Worm (Caenorhabditis elegans) whole organism, early embryonic: ENCODE measurements around the gene R13A5.11.
"Not testable (repeated sequence)": the region's sequence is repeated elsewhere in the genome, so short reads cannot be mapped to it uniquely, and the experiment has no call there.

ENCODE experiments used
- B0310.2 ChIP-seq: sonication (generic microtip); optimal IDR thresholded peaks from 2 replicates; lab custom pipeline; 2016; ENCODE audit warnings: mild to moderate bottlenecking, missing genetic modification characterization, missing compliant biosample characterization
- F13C5.2 ChIP-seq: sonication (generic microtip); optimal IDR thresholded peaks from 2 replicates; lab custom pipeline; 2017; ENCODE audit warnings: mild to moderate bottlenecking, missing genetic modification characterization, inconsistent platforms, missing compliant biosample characterization
- aly-1 ChIP-seq: sonication (generic microtip); optimal IDR thresholded peaks from 2 replicates; lab custom pipeline; 2016; ENCODE audit warnings: missing genetic modification characterization, missing compliant biosample characterization
- ama-1 ChIP-seq: fragments of 150-350 bp; optimal IDR thresholded peaks from 2 replicates; lab custom pipeline; 2014
- ceh-13 ChIP-seq: fragments of 200-800 bp; sonication (Bioruptor generic); optimal IDR thresholded peaks from 2 replicates; lab custom pipeline; 2018; ENCODE audit warnings: mild to moderate bottlenecking, missing genetic modification characterization, missing compliant biosample characterization
- ceh-36 ChIP-seq: sonication (generic microtip); optimal IDR thresholded peaks from 2 replicates; lab custom pipeline; 2016; ENCODE audit warnings: missing genetic modification characterization, inconsistent platforms, missing compliant biosample characterization
- ets-7 ChIP-seq: sonication (generic microtip); optimal IDR thresholded peaks from 2 replicates; lab custom pipeline; 2016; ENCODE audit warnings: missing genotype, missing genetic modification characterization, missing compliant biosample characterization
- flt-1 ChIP-seq: fragments of 200-800 bp; sonication (Bioruptor generic); IDR thresholded peaks from 2 replicates; pipeline ENCODE4 v1.3.6; 2022; ENCODE audit warnings: missing genetic modification characterization, missing compliant biosample characterization
- hmbx-1 ChIP-seq: sonication (generic microtip); optimal IDR thresholded peaks from 2 replicates; lab custom pipeline; 2016; ENCODE audit warnings: mild to moderate bottlenecking, missing genetic modification characterization, missing compliant biosample characterization
- hmg-4 ChIP-seq: fragments of 200-800 bp; sonication (Bioruptor generic); optimal IDR thresholded peaks from 2 replicates; lab custom pipeline; 2018; ENCODE audit warnings: mild to moderate bottlenecking, missing genetic modification characterization, missing compliant biosample characterization
- hnd-1 ChIP-seq: sonication (generic microtip); optimal IDR thresholded peaks from 2 replicates; lab custom pipeline; 2016; ENCODE audit warnings: missing genetic modification characterization, missing compliant biosample characterization
- pes-1 ChIP-seq: fragments of 200-800 bp; sonication (Bioruptor generic); IDR thresholded peaks from 2 replicates; pipeline ENCODE4 v1.3.6; 2022; ENCODE audit warnings: missing genetic modification reagents, missing genetic modification characterization, missing compliant biosample characterization
- scrt-1 ChIP-seq: fragments of 200-800 bp; sonication (Bioruptor generic); IDR thresholded peaks from 2 replicates; pipeline ENCODE4 v1.3.6; 2022; ENCODE audit warnings: missing genetic modification characterization, missing compliant biosample characterization
- sea-1 ChIP-seq: fragments of 200-800 bp; sonication (Bioruptor generic); conservative IDR thresholded peaks from 2 replicates; pipeline ENCODE4 v1.3.6; 2022; ENCODE audit warnings: missing genetic modification characterization, missing compliant biosample characterization
- tbx-11 ChIP-seq: fragments of 200-800 bp; sonication (Bioruptor generic); IDR thresholded peaks from 2 replicates; pipeline ENCODE4 v1.3.6; 2022; ENCODE audit warnings: missing genetic modification characterization, missing compliant biosample characterization
- tbx-37 ChIP-seq: fragments of 200-800 bp; sonication (Bioruptor generic); conservative IDR thresholded peaks from 2 replicates; pipeline ENCODE4 v1.3.6; 2022; ENCODE audit warnings: missing genetic modification reagents, missing genetic modification characterization, missing compliant biosample characterization
- tra-4 ChIP-seq: sonication (generic microtip); optimal IDR thresholded peaks from 2 replicates; lab custom pipeline; 2017; ENCODE audit warnings: missing genetic modification characterization, missing compliant biosample characterization

The R13A5.11 gene

ce11 chrIII:7619846-7620245, 26.7 kb upstream of the R13A5.11 start:
- TF ChIP-seq ets-7 (tag; lab: Kevin White, UChicago) (no peak), hmbx-1 (tag; lab: Kevin White, UChicago) (no peak)

- TF ChIP-seq ets-7 (tag; lab: Kevin White, UChicago) (no peak), tra-4 (tag; lab: Kevin White, UChicago) (no peak), hmbx-1 (tag; lab: Kevin White, UChicago) (no peak), hmg-4 (GFP tag; lab: Kevin White, UChicago) (no peak), tbx-11 (GFP tag; lab: Robert Waterston, UW) (no peak), flt-1 (GFP tag; lab: Robert Waterston, UW) (no peak), aly-1 (no peak), scrt-1 (GFP tag; lab: Robert Waterston, UW) (no peak)
Measured at ce11 chrIII:7618294-7618693, 25.2 kb upstream of the R13A5.11 start.

ce11 chrIII:7616228-7616627, 23.1 kb upstream of the R13A5.11 start, which contains the start of gene T04A6.1:
TSS of gene T04A6.1 (plus strand) at chrIII:7616528.
- TF ChIP-seq sea-1 (GFP tag; lab: Robert Waterston, UW) (no peak), tra-4 (tag; lab: Kevin White, UChicago) (no peak), ceh-13 (GFP tag; lab: Kevin White, UChicago) (no peak), ets-7 (tag; lab: Kevin White, UChicago) (no peak), hnd-1 (tag; lab: Kevin White, UChicago) (no peak), B0310.2 (tag; lab: Kevin White, UChicago) (no peak), pes-1 (GFP tag; lab: Robert Waterston, UW) (no peak), hmbx-1 (tag; lab: Kevin White, UChicago) (no peak), aly-1 (no peak), scrt-1 (GFP tag; lab: Robert Waterston, UW) (no peak), flt-1 (GFP tag; lab: Robert Waterston, UW) (no peak), hmg-4 (GFP tag; lab: Kevin White, UChicago) (no peak), tbx-11 (GFP tag; lab: Robert Waterston, UW) (no peak), tbx-37 (GFP tag; lab: Robert Waterston, UW) (no peak), F13C5.2 (tag; lab: Kevin White, UChicago) (no peak)

- TF ChIP-seq tbx-11 (GFP tag; lab: Robert Waterston, UW) (no peak), tra-4 (tag; lab: Kevin White, UChicago) (no peak), pes-1 (GFP tag; lab: Robert Waterston, UW) (no peak), flt-1 (GFP tag; lab: Robert Waterston, UW) (no peak), ceh-36 (tag; lab: Kevin White, UChicago) (no peak), F13C5.2 (tag; lab: Kevin White, UChicago) (no peak), hmg-4 (GFP tag; lab: Kevin White, UChicago) (no peak)
Measured at ce11 chrIII:7614530-7614929, 21.4 kb upstream of the R13A5.11 start, which contains the start of gene T04A6.2. TSS of gene T04A6.2 (plus strand) at chrIII:7614830.

- TF ChIP-seq ceh-36 (tag; lab: Kevin White, UChicago), result no peak
- no peak for TF ChIP-seq sea-1 (GFP tag; lab: Robert Waterston, UW)
- no peak for TF ChIP-seq B0310.2 (tag; lab: Kevin White, UChicago)
- TF ChIP-seq tbx-11 (GFP tag; lab: Robert Waterston, UW), result no peak
- TF ChIP-seq F13C5.2 (tag; lab: Kevin White, UChicago), result no peak
- no peak for TF ChIP-seq tbx-37 (GFP tag; lab: Robert Waterston, UW)
- no peak for TF ChIP-seq hnd-1 (tag; lab: Kevin White, UChicago)
Measured at ce11 chrIII:7609168-7609567, 16.0 kb upstream of the R13A5.11 start, which contains the start of gene nsph-4.3. TSS of gene nsph-4.3 (minus strand) at chrIII:7609268.

ce11 chrIII:7608223-7608622, 15.1 kb upstream of the R13A5.11 start, which contains the start of gene T04A6.3:
TSS of gene T04A6.3 (minus strand) at chrIII:7608323.
- TF ChIP-seq B0310.2 (tag; lab: Kevin White, UChicago) (no peak), hmg-4 (GFP tag; lab: Kevin White, UChicago) (no peak), F13C5.2 (tag; lab: Kevin White, UChicago) (no peak), pes-1 (GFP tag; lab: Robert Waterston, UW) (no peak), ama-1 (no peak), flt-1 (GFP tag; lab: Robert Waterston, UW) (no peak), sea-1 (GFP tag; lab: Robert Waterston, UW) (no peak), tra-4 (tag; lab: Kevin White, UChicago) (no peak), scrt-1 (GFP tag; lab: Robert Waterston, UW) (no peak), hmbx-1 (tag; lab: Kevin White, UChicago) (no peak), tbx-37 (GFP tag; lab: Robert Waterston, UW) (no peak), ceh-13 (GFP tag; lab: Kevin White, UChicago) (no peak), ets-7 (tag; lab: Kevin White, UChicago) (no peak), tbx-11 (GFP tag; lab: Robert Waterston, UW) (no peak), ceh-36 (tag; lab: Kevin White, UChicago) (no peak), hnd-1 (tag; lab: Kevin White, UChicago) (no peak), aly-1 (no peak)

ce11 chrIII:7594482-7594881, 1.3 kb upstream of the R13A5.11 start, which contains the start of gene Y80D4G.2:
TSS of gene Y80D4G.2 (minus strand) at chrIII:7594582.
- TF ChIP-seq F13C5.2 (tag; lab: Kevin White, UChicago); sea-1 (GFP tag; lab: Robert Waterston, UW); ets-7 (tag; lab: Kevin White, UChicago): not testable (repeated sequence)

- TF ChIP-seq ceh-13 (GFP tag; lab: Kevin White, UChicago), result no peak
Measured at ce11 chrIII:7588214-7588613, 4.9 kb downstream of the R13A5.11 start, which contains the start of gene R13A5.15. TSS of gene R13A5.15 (minus strand) at chrIII:7588314.
